Fruit fly (Drosophila melanogaster): ENCODE measurements around the gene PIG-P.

The PIG-P gene

dm6 chr3R:26098502-26099210 lies 40.6 kb upstream of the PIG-P start, which contains the start of gene dysf (continued):
- TF ChIP-seq fd102C (GFP tag; optimal IDR thresholded peaks at IDR 0.05) (no peak), maf-S (GFP tag; optimal IDR thresholded peaks at IDR 0.05) (no peak), CoRest (tag; optimal IDR thresholded peaks at IDR 0.05) (peak; percentile 89), Spps (tag; optimal IDR thresholded peaks at IDR 0.05) (peak; percentile 54), dysf (GFP tag; IDR thresholded peaks at IDR 0.05) (peak; percentile 89), Fer1 (GFP tag; optimal IDR thresholded peaks at IDR 0.05) (no peak), CG15269 (tag; optimal IDR thresholded peaks at IDR 0.05) (peak; percentile 70), CG2712 (tag; optimal IDR thresholded peaks at IDR 0.05) (peak; percentile 91), CG30431 (GFP tag; optimal IDR thresholded peaks at IDR 0.05) (peak; percentile 37), CG10654 (GFP tag; optimal IDR thresholded peaks at IDR 0.05) (peak; percentile 40), tio (GFP tag; optimal IDR thresholded peaks at IDR 0.05) (peak; percentile 22), CG3995 (GFP tag; optimal IDR thresholded peaks at IDR 0.05) (no peak), CG31441 (GFP tag; IDR thresholded peaks at IDR 0.05) (peak; percentile 90), CG4617 (GFP tag; optimal IDR thresholded peaks at IDR 0.05; ENCODE audit: borderline replicate concordance) (no peak), dmrt99B (tag; optimal IDR thresholded peaks at IDR 0.05) (peak; percentile 79), Dp (GFP tag; optimal IDR thresholded peaks at IDR 0.05) (no peak), CG3281 (GFP tag; optimal IDR thresholded peaks at IDR 0.05) (peak; percentile 52), ash1 (GFP tag; optimal IDR thresholded peaks at IDR 0.05) (no peak), CG9727 (GFP tag; optimal IDR thresholded peaks at IDR 0.05) (peak; percentile 88), CG5245 (GFP tag; optimal IDR thresholded peaks at IDR 0.05) (peak; percentile 28), fd96Cb (tag; optimal IDR thresholded peaks at IDR 0.05) (peak; percentile 76), CG17385 (GFP tag; optimal IDR thresholded peaks at IDR 0.05) (peak; percentile 64), esg (GFP tag; conservative IDR thresholded peaks at IDR 0.05) (0 out of 2 replicates have a peak, but pooled peaks have one; percentile 8), nerfin-1 (tag; optimal IDR thresholded peaks at IDR 0.05) (peak; percentile 60), HLH54F (GFP tag; optimal IDR thresholded peaks at IDR 0.05) (no peak), jigr1 (GFP tag; IDR thresholded peaks at IDR 0.05) (no peak), CG8089 (GFP tag; optimal IDR thresholded peaks at IDR 0.05) (no peak), ranshi (GFP tag; IDR thresholded peaks at IDR 0.05) (no peak), CG15696 (tag; optimal IDR thresholded peaks at IDR 0.05) (peak; percentile 86), CG32767 (GFP tag; IDR thresholded peaks at IDR 0.05) (peak; percentile 22; the same call in 1 of the 2 replicates), Fer2 (tag; optimal IDR thresholded peaks at IDR 0.05) (peak; percentile 14), CG3838 (GFP tag; optimal IDR thresholded peaks at IDR 0.05) (no peak), CG13123 (GFP tag; optimal IDR thresholded peaks at IDR 0.05) (no peak), az2 (GFP tag; optimal IDR thresholded peaks at IDR 0.05) (peak; percentile 38), wdn (GFP tag; IDR thresholded peaks at IDR 0.05) (no peak), unpg (GFP tag; optimal IDR thresholded peaks at IDR 0.05) (peak; percentile 30), fd64A (GFP tag; optimal IDR thresholded peaks at IDR 0.05) (no peak), crc (GFP tag; optimal IDR thresholded peaks at IDR 0.05) (no peak), zen (tag; optimal IDR thresholded peaks at IDR 0.05) (peak; percentile 77), Nf-YB (GFP tag; optimal IDR thresholded peaks at IDR 0.05) (no peak), sens-2 (GFP tag; IDR thresholded peaks at IDR 0.05) (no peak), emc (GFP tag; optimal IDR thresholded peaks at IDR 0.05) (no peak), CG18476 (GFP tag; optimal IDR thresholded peaks at IDR 0.05) (peak; percentile 47), CG11085 (GFP tag; IDR thresholded peaks at IDR 0.05) (peak; percentile 18; the same call in 1 of the 2 replicates), CG2202 (tag; optimal IDR thresholded peaks at IDR 0.05) (no peak), Lim3 (GFP tag; IDR thresholded peaks at IDR 0.05) (no peak), CG31224 (GFP tag; IDR thresholded peaks at IDR 0.05) (no peak), HLH3B (GFP tag; IDR thresholded peaks at IDR 0.05) (peak; percentile 63), Usf (GFP tag; optimal IDR thresholded peaks at IDR 0.05) (peak; percentile 43), PHDP (tag; optimal IDR thresholded peaks at IDR 0.05) (peak; percentile 57)

Data from whole organism, embryonic.